Fruit fly (Drosophila melanogaster): Measurements from ENCODE around the gene CG15743.

Gene CG15743

dm6 chrX:13275139-13275538 lies 10.4 kb upstream of the CG15743 start (continued):
- TF ChIP-seq zfh2 (GFP tag; optimal IDR thresholded peaks at IDR 0.05): no peak
- no peak for TF ChIP-seq CG15514 (GFP tag; optimal IDR thresholded peaks at IDR 0.05)
- no peak for TF ChIP-seq CG10654 (GFP tag; optimal IDR thresholded peaks at IDR 0.05)
- no peak for TF ChIP-seq CG1647 (GFP tag; optimal IDR thresholded peaks at IDR 0.05)
- TF ChIP-seq lmd (GFP tag; IDR thresholded peaks at IDR 0.05): peak; percentile 63
- TF ChIP-seq Sox102F (GFP tag; optimal IDR thresholded peaks at IDR 0.05): peak; percentile 59
- peak; percentile 61 for TF ChIP-seq Ptx1 (GFP tag; IDR thresholded peaks at IDR 0.05)
- peak; percentile 37 for TF ChIP-seq Med (GFP tag)
- peak; percentile 39; the same call in 1 of the 2 replicates for TF ChIP-seq wor (GFP tag; IDR thresholded peaks at IDR 0.05)

DNA sequence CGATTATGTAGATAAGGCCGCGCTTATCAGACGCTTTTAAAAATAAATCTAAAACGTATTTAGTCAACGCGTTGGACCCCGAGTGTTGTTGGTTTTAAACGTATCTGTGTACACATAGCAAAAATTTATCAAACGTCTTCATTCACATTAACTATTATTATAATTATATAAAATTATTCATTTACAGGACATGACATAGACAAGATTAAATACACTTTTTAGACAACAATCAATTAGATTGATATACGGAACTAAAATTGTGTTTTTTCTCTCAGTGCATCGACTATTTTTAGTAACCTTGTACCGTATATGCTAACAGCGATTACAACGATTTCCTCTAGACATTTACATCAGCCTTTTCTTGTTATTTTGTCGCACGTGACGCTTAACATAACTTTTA lies 8.8 kb upstream of the CG15743 start:
- TF ChIP-seq dm (GFP tag; optimal IDR thresholded peaks at IDR 0.05): no peak
- peak; percentile 82 for TF ChIP-seq CG10147 (GFP tag; optimal IDR thresholded peaks at IDR 0.05)
- peak; percentile 29 for TF ChIP-seq zen (tag; optimal IDR thresholded peaks at IDR 0.05)
- TF ChIP-seq CG13894 (tag; optimal IDR thresholded peaks at IDR 0.05): peak; percentile 82
- TF ChIP-seq CTCF (GFP tag; optimal IDR thresholded peaks at IDR 0.05): no peak
- TF ChIP-seq Vsx1 (GFP tag; optimal IDR thresholded peaks at IDR 0.05): peak; percentile 41
- peak; percentile 54; the same call in 1 of the 2 replicates for TF ChIP-seq CG7372 (GFP tag; IDR thresholded peaks at IDR 0.05)
- peak; percentile 24 for TF ChIP-seq CG8281 (tag; optimal IDR thresholded peaks at IDR 0.05)
- no peak for TF ChIP-seq gfzf (GFP tag; optimal IDR thresholded peaks at IDR 0.05)
- peak; percentile 38 for TF ChIP-seq CG18476 (GFP tag; optimal IDR thresholded peaks at IDR 0.05)
- no peak for TF ChIP-seq CG33557 (GFP tag; optimal IDR thresholded peaks at IDR 0.05)
- TF ChIP-seq CG18619 (GFP tag; optimal IDR thresholded peaks at IDR 0.05): peak; percentile 69
- 0 out of 2 replicates have a peak, but pooled peaks have one; percentile 25 for TF ChIP-seq CG4360 (GFP tag; IDR thresholded peaks at IDR 0.05)
- TF ChIP-seq bcd (GFP tag; optimal IDR thresholded peaks at IDR 0.05): peak; percentile 63
- TF ChIP-seq CG10462 (GFP tag; optimal IDR thresholded peaks at IDR 0.05): peak; percentile 22
- TF ChIP-seq CG6254 (GFP tag; optimal IDR thresholded peaks at IDR 0.05): no peak
- TF ChIP-seq Ravus (GFP tag; IDR thresholded peaks at IDR 0.05): peak; percentile 52; the same call in 1 of the 2 replicates
- 0 out of 3 replicates have a peak, but pooled peaks have one; percentile 36 for TF ChIP-seq otp (GFP tag; IDR thresholded peaks at IDR 0.05)
- no peak for TF ChIP-seq fd102C (GFP tag; optimal IDR thresholded peaks at IDR 0.05)
- no peak for TF ChIP-seq Hey (tag; optimal IDR thresholded peaks at IDR 0.05)
- TF ChIP-seq org-1 (GFP tag; optimal IDR thresholded peaks at IDR 0.05): peak; percentile 65
- TF ChIP-seq yki (optimal IDR thresholded peaks at IDR 0.05): no peak
- no peak for TF ChIP-seq CG17912 (GFP tag; optimal IDR thresholded peaks at IDR 0.05)
- no peak for TF ChIP-seq CG11560 (tag; IDR thresholded peaks at IDR 0.05)
- peak; percentile 69 for TF ChIP-seq stc (GFP tag; IDR thresholded peaks at IDR 0.05)
- TF ChIP-seq CG17361 (GFP tag; IDR thresholded peaks at IDR 0.05): peak; percentile 76
- peak; percentile 78 for TF ChIP-seq wdn (GFP tag; IDR thresholded peaks at IDR 0.05)
- no peak for TF ChIP-seq gt (GFP tag; IDR thresholded peaks at IDR 0.05)
- no peak for TF ChIP-seq Gug (GFP tag; IDR thresholded peaks at IDR 0.05)
- peak; percentile 78 for TF ChIP-seq CG9727 (GFP tag; optimal IDR thresholded peaks at IDR 0.05)
- peak; percentile 82 for TF ChIP-seq Ada2b (GFP tag; IDR thresholded peaks at IDR 0.05)
- TF ChIP-seq CG15514 (GFP tag; optimal IDR thresholded peaks at IDR 0.05): peak; percentile 79
- no peak for TF ChIP-seq nom (GFP tag; optimal IDR thresholded peaks at IDR 0.05)
- TF ChIP-seq Fer3 (tag; optimal IDR thresholded peaks at IDR 0.05): peak; percentile 88
- peak; percentile 55; the same call in 1 of the 2 replicates for TF ChIP-seq danr (GFP tag; IDR thresholded peaks at IDR 0.05)
- peak; percentile 43; the same call in 1 of the 2 replicates for TF ChIP-seq CG32772 (GFP tag; IDR thresholded peaks at IDR 0.05)
- TF ChIP-seq CG11695 (GFP tag; IDR thresholded peaks at IDR 0.05): peak; percentile 86
- TF ChIP-seq CG6765 (GFP tag; optimal IDR thresholded peaks at IDR 0.05): peak; percentile 76
- peak; percentile 64 for TF ChIP-seq CG10321 (GFP tag; IDR thresholded peaks at IDR 0.05)
- peak; percentile 78 for TF ChIP-seq PHDP (tag; optimal IDR thresholded peaks at IDR 0.05)
- peak; percentile 52; the same call in 1 of the 2 replicates for TF ChIP-seq CG9215 (GFP tag; IDR thresholded peaks at IDR 0.05)
- peak; percentile 27 for TF ChIP-seq zf30C (GFP tag; optimal IDR thresholded peaks at IDR 0.05)
- peak; percentile 28 for TF ChIP-seq salm (tag; optimal IDR thresholded peaks at IDR 0.05)

Measured in whole organism, embryonic.